Fruit fly (Drosophila melanogaster): ENCODE measurements around the gene Rh4.

The Rh4 gene

dm6 chr3L:16862284-16862683, at the start of gene Rh4:
TSS of gene Rh4 (minus strand) at chr3L:16862517.
- no peak for TF ChIP-seq toe (GFP tag; optimal IDR thresholded peaks at IDR 0.05)
- TF ChIP-seq CG5204 (GFP tag; optimal IDR thresholded peaks at IDR 0.05) = no peak
- no peak for TF ChIP-seq Crg-1 (GFP tag; optimal IDR thresholded peaks at IDR 0.05)
- TF ChIP-seq CG14711 (tag; optimal IDR thresholded peaks at IDR 0.05) = no peak
- TF ChIP-seq bab1 (GFP tag; optimal IDR thresholded peaks at IDR 0.05) = no peak
- no peak for TF ChIP-seq cnc (optimal IDR thresholded peaks at IDR 0.05)
- TF ChIP-seq CG11617 (GFP tag; optimal IDR thresholded peaks at IDR 0.05) = no peak
- TF ChIP-seq CG33017 (tag; optimal IDR thresholded peaks at IDR 0.05) = no peak
- no peak for TF ChIP-seq CG12768 (GFP tag; optimal IDR thresholded peaks at IDR 0.05)
- TF ChIP-seq CG7101 (tag; optimal IDR thresholded peaks at IDR 0.05) = no peak
- no peak for TF ChIP-seq ovo (GFP tag; optimal IDR thresholded peaks at IDR 0.05)

dm6 chr3L:16910466-16910865, 48.1 kb upstream of the Rh4 start:
- TF ChIP-seq tj (GFP tag; optimal IDR thresholded peaks at IDR 0.05) (no peak), cnc (optimal IDR thresholded peaks at IDR 0.05) (no peak), bab1 (GFP tag; optimal IDR thresholded peaks at IDR 0.05) (no peak), CG7101 (tag; optimal IDR thresholded peaks at IDR 0.05) (no peak), Hr96 (GFP tag; optimal IDR thresholded peaks at IDR 0.05) (no peak), CG14711 (tag; optimal IDR thresholded peaks at IDR 0.05) (no peak), Mnt (GFP tag; optimal IDR thresholded peaks at IDR 0.05) (no peak), kay (GFP tag; ENCODE audit: borderline replicate concordance) (no peak), cic (GFP tag; optimal IDR thresholded peaks at IDR 0.05) (no peak), CG33017 (tag; optimal IDR thresholded peaks at IDR 0.05) (no peak)

dm6 chr3L:16896408-16896807, 34.1 kb upstream of the Rh4 start:
- TF ChIP-seq bab1 (GFP tag; optimal IDR thresholded peaks at IDR 0.05) = no peak
- TF ChIP-seq CG7101 (tag; optimal IDR thresholded peaks at IDR 0.05) = no peak
- TF ChIP-seq kay (GFP tag; ENCODE audit: borderline replicate concordance) = no peak
- no peak for TF ChIP-seq CG14711 (tag; optimal IDR thresholded peaks at IDR 0.05)
- no peak for TF ChIP-seq cnc (optimal IDR thresholded peaks at IDR 0.05)
- TF ChIP-seq Mnt (GFP tag; optimal IDR thresholded peaks at IDR 0.05) = no peak
- no peak for TF ChIP-seq cic (GFP tag; optimal IDR thresholded peaks at IDR 0.05)
- no peak for TF ChIP-seq tj (GFP tag; optimal IDR thresholded peaks at IDR 0.05)
- no peak for TF ChIP-seq CG33017 (tag; optimal IDR thresholded peaks at IDR 0.05)
- TF ChIP-seq ovo (GFP tag; optimal IDR thresholded peaks at IDR 0.05) = no peak
- no peak for TF ChIP-seq CG5204 (GFP tag; optimal IDR thresholded peaks at IDR 0.05)
- no peak for TF ChIP-seq Hr96 (GFP tag; optimal IDR thresholded peaks at IDR 0.05)
- no peak for TF ChIP-seq Crg-1 (GFP tag; optimal IDR thresholded peaks at IDR 0.05)
- TF ChIP-seq CG12768 (GFP tag; optimal IDR thresholded peaks at IDR 0.05) = no peak
- TF ChIP-seq Clk (GFP tag; optimal IDR thresholded peaks at IDR 0.05) = no peak
- no peak for TF ChIP-seq CG7045 (GFP tag; optimal IDR thresholded peaks at IDR 0.05)
- no peak for TF ChIP-seq CG1620 (GFP tag; optimal IDR thresholded peaks at IDR 0.05)
- no peak for TF ChIP-seq toe (GFP tag; optimal IDR thresholded peaks at IDR 0.05)
- TF ChIP-seq CG11617 (GFP tag; optimal IDR thresholded peaks at IDR 0.05) = no peak

dm6 chr3L:16893647-16894046, 31.3 kb upstream of the Rh4 start:
- no peak for TF ChIP-seq kay (GFP tag; ENCODE audit: borderline replicate concordance)
- TF ChIP-seq CG33017 (tag; optimal IDR thresholded peaks at IDR 0.05) = no peak
- TF ChIP-seq toe (GFP tag; optimal IDR thresholded peaks at IDR 0.05) = no peak
- TF ChIP-seq CG11617 (GFP tag; optimal IDR thresholded peaks at IDR 0.05) = no peak
- no peak for TF ChIP-seq CG14711 (tag; optimal IDR thresholded peaks at IDR 0.05)
- TF ChIP-seq Mnt (GFP tag; optimal IDR thresholded peaks at IDR 0.05) = no peak
- no peak for TF ChIP-seq CG12768 (GFP tag; optimal IDR thresholded peaks at IDR 0.05)

- no peak for TF ChIP-seq cic (GFP tag; optimal IDR thresholded peaks at IDR 0.05)
- no peak for TF ChIP-seq Clk (GFP tag; optimal IDR thresholded peaks at IDR 0.05)
- TF ChIP-seq Hr96 (GFP tag; optimal IDR thresholded peaks at IDR 0.05) = no peak
- TF ChIP-seq CG14711 (tag; optimal IDR thresholded peaks at IDR 0.05) = peak; percentile 5
- TF ChIP-seq bab1 (GFP tag; optimal IDR thresholded peaks at IDR 0.05) = no peak
- TF ChIP-seq ovo (GFP tag; optimal IDR thresholded peaks at IDR 0.05) = no peak
- no peak for TF ChIP-seq toe (GFP tag; optimal IDR thresholded peaks at IDR 0.05)
- TF ChIP-seq Crg-1 (GFP tag; optimal IDR thresholded peaks at IDR 0.05) = no peak
- TF ChIP-seq Mnt (GFP tag; optimal IDR thresholded peaks at IDR 0.05) = no peak
- TF ChIP-seq tj (GFP tag; optimal IDR thresholded peaks at IDR 0.05) = no peak
- no peak for TF ChIP-seq kay (GFP tag; ENCODE audit: borderline replicate concordance)
- no peak for TF ChIP-seq pad (GFP tag; optimal IDR thresholded peaks at IDR 0.05)
- TF ChIP-seq CG1620 (GFP tag; optimal IDR thresholded peaks at IDR 0.05) = no peak
- TF ChIP-seq CG7045 (GFP tag; optimal IDR thresholded peaks at IDR 0.05) = peak; percentile 21
- no peak for TF ChIP-seq cnc (optimal IDR thresholded peaks at IDR 0.05)
- peak; percentile 6 for TF ChIP-seq CG5204 (GFP tag; optimal IDR thresholded peaks at IDR 0.05)
Measured at dm6 chr3L:16892728-16893271, 30.5 kb upstream of the Rh4 start.

dm6 chr3L:16891914-16892313, 29.6 kb upstream of the Rh4 start:
- TF ChIP-seq CG5204 (GFP tag; optimal IDR thresholded peaks at IDR 0.05) = no peak
- TF ChIP-seq ovo (GFP tag; optimal IDR thresholded peaks at IDR 0.05) = no peak
- no peak for TF ChIP-seq cnc (optimal IDR thresholded peaks at IDR 0.05)
- no peak for TF ChIP-seq Mnt (GFP tag; optimal IDR thresholded peaks at IDR 0.05)
- peak; percentile 32 for TF ChIP-seq kay (GFP tag; ENCODE audit: borderline replicate concordance)
- no peak for TF ChIP-seq cic (GFP tag; optimal IDR thresholded peaks at IDR 0.05)
- no peak for TF ChIP-seq CG14711 (tag; optimal IDR thresholded peaks at IDR 0.05)
- TF ChIP-seq toe (GFP tag; optimal IDR thresholded peaks at IDR 0.05) = no peak
- TF ChIP-seq Crg-1 (GFP tag; optimal IDR thresholded peaks at IDR 0.05) = no peak

Data from whole organism, adult.